Fruit fly (Drosophila melanogaster) whole organism, prepupa: ENCODE measurements around the gene Rh6.

ENCODE experiments used
- CG10631 ChIP-seq: fragments of 200-800 bp; sonication (Bioruptor generic); optimal IDR thresholded peaks from 2 replicates; lab custom pipeline; 2016; ENCODE audit warnings: missing biosample characterization, missing genetic modification characterization
- CG10669 ChIP-seq: fragments of 200-800 bp; sonication (Bioruptor generic); optimal IDR thresholded peaks from 3 replicates; lab custom pipeline; 2018; ENCODE audit warnings: missing biosample characterization, mild to moderate bottlenecking, missing genetic modification characterization, moderate library complexity
- CG11762 ChIP-seq: fragments of 200-800 bp; sonication (Bioruptor generic); optimal IDR thresholded peaks from 3 replicates; lab custom pipeline; 2016; ENCODE audit warnings: missing biosample characterization, missing genetic modification characterization; ENCODE audit not compliant: insufficient read depth
- CG11902 ChIP-seq: fragments of 200-800 bp; sonication (Bioruptor generic); optimal IDR thresholded peaks from 3 replicates; lab custom pipeline; 2016; ENCODE audit warnings: missing biosample characterization, missing genetic modification characterization
- CG1621 ChIP-seq: fragments of 200-800 bp; sonication (Bioruptor generic); optimal IDR thresholded peaks from 3 replicates; lab custom pipeline; 2018; ENCODE audit warnings: missing biosample characterization, mild to moderate bottlenecking, missing genetic modification characterization
- CG16779 ChIP-seq: fragments of 200-800 bp; sonication (Bioruptor generic); optimal IDR thresholded peaks from 3 replicates; lab custom pipeline; 2017; ENCODE audit warnings: missing biosample characterization, mild to moderate bottlenecking, missing genetic modification characterization
- CG3032 ChIP-seq: fragments of 200-800 bp; optimal IDR thresholded peaks from 2 replicates; lab custom pipeline; 2019; ENCODE audit warnings: missing biosample characterization, mild to moderate bottlenecking, missing genetic modification characterization, moderate library complexity
- CG31627 ChIP-seq: fragments of 200-800 bp; sonication (Bioruptor generic); optimal IDR thresholded peaks from 3 replicates; lab custom pipeline; 2016; ENCODE audit warnings: missing biosample characterization, missing genetic modification characterization
- CG32006 ChIP-seq: fragments of 200-800 bp; sonication (Bioruptor generic); optimal IDR thresholded peaks from 3 replicates; lab custom pipeline; 2017; ENCODE audit warnings: missing biosample characterization, mild to moderate bottlenecking, missing genetic modification characterization
- CG34406 ChIP-seq: fragments of 200-800 bp; sonication (Bioruptor generic); optimal IDR thresholded peaks from 3 replicates; lab custom pipeline; 2016; ENCODE audit warnings: missing biosample characterization, missing genetic modification characterization
- CG3919 ChIP-seq: fragments of 200-800 bp; sonication (Bioruptor generic); optimal IDR thresholded peaks from 3 replicates; lab custom pipeline; 2016; ENCODE audit warnings: missing biosample characterization, missing genetic modification characterization
- CG4318 ChIP-seq: fragments of 200-800 bp; sonication (Bioruptor generic); optimal IDR thresholded peaks from 3 replicates; lab custom pipeline; 2017; ENCODE audit warnings: missing biosample characterization, mild to moderate bottlenecking, missing genetic modification characterization
- CG6163 ChIP-seq: fragments of 200-800 bp; sonication (Bioruptor generic); IDR thresholded peaks from 3 replicates; pipeline ENCODE4 v1.3.6; 2022; ENCODE audit warnings: missing biosample characterization, missing genetic modification characterization
- CG6792 ChIP-seq: fragments of 200-800 bp; sonication (Bioruptor generic); optimal IDR thresholded peaks from 3 replicates; lab custom pipeline; 2016; ENCODE audit warnings: missing biosample characterization, missing genetic modification characterization
- CG6808 ChIP-seq: fragments of 200-800 bp; sonication (Bioruptor generic); optimal IDR thresholded peaks from 3 replicates; lab custom pipeline; 2017; ENCODE audit warnings: missing biosample characterization, missing genetic modification characterization, mild to moderate bottlenecking, moderate library complexity, missing genetic modification reagents
- CG7368 ChIP-seq: fragments of 200-800 bp; sonication (Bioruptor generic); optimal IDR thresholded peaks from 3 replicates; lab custom pipeline; 2016; ENCODE audit warnings: missing biosample characterization, missing genetic modification characterization
- CG8119 ChIP-seq: fragments of 200-800 bp; sonication (Bioruptor generic); IDR thresholded peaks from 3 replicates; pipeline ENCODE4 v1.3.6; 2022; ENCODE audit warnings: missing biosample characterization, missing genetic modification characterization
- CG8319 ChIP-seq: fragments of 200-800 bp; sonication (Bioruptor generic); optimal IDR thresholded peaks from 3 replicates; lab custom pipeline; 2016; ENCODE audit warnings: missing biosample characterization, missing genetic modification characterization
- CG8632 ChIP-seq: fragments of 200-800 bp; sonication (Bioruptor generic); optimal IDR thresholded peaks from 3 replicates; lab custom pipeline; 2016; ENCODE audit warnings: missing biosample characterization, missing genetic modification characterization
- CG9139 ChIP-seq: fragments of 200-800 bp; sonication (Bioruptor generic); optimal IDR thresholded peaks from 3 replicates; lab custom pipeline; 2017; ENCODE audit warnings: missing biosample characterization, mild to moderate bottlenecking, missing genetic modification characterization
- Eip75B ChIP-seq: fragments of 200-800 bp; sonication (Bioruptor generic); optimal IDR thresholded peaks from 3 replicates; lab custom pipeline; 2016; ENCODE audit warnings: missing biosample characterization, missing genetic modification characterization
- Eip78C ChIP-seq: fragments of 200-800 bp; sonication (Bioruptor generic); peaks from one replicate; lab custom pipeline; 2016; ENCODE audit warnings: missing biosample characterization, missing genetic modification characterization
- Eip93F ChIP-seq: fragments of 200-800 bp; sonication (Bioruptor generic); optimal IDR thresholded peaks from 2 replicates; lab custom pipeline; 2016; ENCODE audit warnings: missing biosample characterization, mild to moderate bottlenecking, missing genetic modification characterization
- Ets21C ChIP-seq: fragments of 200-800 bp; sonication (Bioruptor generic); optimal IDR thresholded peaks from 3 replicates; lab custom pipeline; 2016; ENCODE audit warnings: missing biosample characterization, missing genetic modification characterization
- Ets96B ChIP-seq: fragments of 200-800 bp; optimal IDR thresholded peaks from 2 replicates; lab custom pipeline; 2019; ENCODE audit warnings: missing biosample characterization, mild to moderate bottlenecking, missing genetic modification characterization, moderate library complexity
- Hr39 ChIP-seq: fragments of 200-800 bp; sonication (Bioruptor generic); optimal IDR thresholded peaks from 2 replicates; lab custom pipeline; 2016; ENCODE audit warnings: missing biosample characterization, missing genetic modification characterization
- Hr4 ChIP-seq: fragments of 200-800 bp; sonication (Bioruptor generic); optimal IDR thresholded peaks from 3 replicates; lab custom pipeline; 2016; ENCODE audit warnings: missing biosample characterization, missing genetic modification characterization
- Met ChIP-seq: fragments of 200-800 bp; sonication (Bioruptor generic); optimal IDR thresholded peaks from 3 replicates; lab custom pipeline; 2016; ENCODE audit warnings: missing biosample characterization, missing genetic modification characterization
- OdsH ChIP-seq: fragments of 200-800 bp; sonication (Bioruptor generic); optimal IDR thresholded peaks from 3 replicates; lab custom pipeline; 2016; ENCODE audit warnings: missing biosample characterization, missing genetic modification characterization
- Smox ChIP-seq: fragments of 200-800 bp; sonication (Bioruptor generic); optimal IDR thresholded peaks from 3 replicates; lab custom pipeline; 2016; ENCODE audit warnings: missing biosample characterization, missing genetic modification characterization
- Sox102F ChIP-seq: fragments of 200-800 bp; sonication (Bioruptor generic); optimal IDR thresholded peaks from 2 replicates; lab custom pipeline; 2016; ENCODE audit warnings: missing biosample characterization, mild to moderate bottlenecking, missing genetic modification characterization
- Sox14 ChIP-seq: fragments of 200-800 bp; sonication (Bioruptor generic); optimal IDR thresholded peaks from 3 replicates; lab custom pipeline; 2016; ENCODE audit warnings: missing biosample characterization, missing genetic modification characterization
- Sox15 ChIP-seq: fragments of 200-800 bp; sonication (Bioruptor generic); optimal IDR thresholded peaks from 3 replicates; lab custom pipeline; 2016; ENCODE audit warnings: missing biosample characterization, missing genetic modification characterization
- achi ChIP-seq: fragments of 200-800 bp; sonication (Bioruptor generic); optimal IDR thresholded peaks from 3 replicates; lab custom pipeline; 2016; ENCODE audit warnings: missing biosample characterization, missing genetic modification characterization
- acj6 ChIP-seq: fragments of 200-800 bp; sonication (Bioruptor generic); optimal IDR thresholded peaks from 3 replicates; lab custom pipeline; 2016; ENCODE audit warnings: missing biosample characterization, missing genetic modification characterization
- cyc ChIP-seq: fragments of 200-800 bp; sonication (Bioruptor generic); optimal IDR thresholded peaks from 3 replicates; lab custom pipeline; 2016; ENCODE audit warnings: missing biosample characterization, missing genetic modification characterization
- dsx ChIP-seq: fragments of 200-800 bp; optimal IDR thresholded peaks from 3 replicates; lab custom pipeline; 2019; ENCODE audit warnings: missing biosample characterization, mild to moderate bottlenecking, missing genetic modification characterization, moderate library complexity; ENCODE audit not compliant: poor library complexity, severe bottlenecking
- esn ChIP-seq: fragments of 200-800 bp; sonication (Bioruptor generic); optimal IDR thresholded peaks from 2 replicates; lab custom pipeline; 2016; ENCODE audit warnings: missing biosample characterization, mild to moderate bottlenecking, missing genetic modification characterization, moderate library complexity
- fd59A ChIP-seq: fragments of 200-800 bp; sonication (Bioruptor generic); optimal IDR thresholded peaks from 2 replicates; lab custom pipeline; 2017; ENCODE audit warnings: missing biosample characterization, mild to moderate bottlenecking, missing genetic modification characterization, missing genetic modification reagents
- fd85E ChIP-seq: fragments of 200-800 bp; sonication (Bioruptor generic); optimal IDR thresholded peaks from 3 replicates; lab custom pipeline; 2016; ENCODE audit warnings: missing biosample characterization, missing genetic modification characterization
- fkh ChIP-seq: fragments of 200-800 bp; sonication (Bioruptor generic); optimal IDR thresholded peaks from 3 replicates; lab custom pipeline; 2017; ENCODE audit warnings: missing biosample characterization, mild to moderate bottlenecking, missing genetic modification characterization, moderate library complexity
- lz ChIP-seq: fragments of 200-800 bp; sonication (Bioruptor generic); optimal IDR thresholded peaks from 3 replicates; lab custom pipeline; 2016; ENCODE audit warnings: missing biosample characterization, missing genetic modification characterization
- net ChIP-seq: fragments of 200-800 bp; sonication (Bioruptor generic); optimal IDR thresholded peaks from 3 replicates; lab custom pipeline; 2016; ENCODE audit warnings: missing biosample characterization, missing genetic modification characterization
- pdm3 ChIP-seq: fragments of 200-800 bp; sonication (Bioruptor generic); optimal IDR thresholded peaks from 3 replicates; lab custom pipeline; 2016; ENCODE audit warnings: missing biosample characterization, missing genetic modification characterization
- salr ChIP-seq, 2 experiments: fragments of 200-800 bp; sonication (Bioruptor generic); optimal IDR thresholded peaks; 3 replicates each; lab custom pipeline; 2016 to 2018; ENCODE audit warnings: missing biosample characterization in 2 of 2, missing genetic modification characterization in 2 of 2, mild to moderate bottlenecking in 1 of 2
- ss ChIP-seq, 2 experiments: fragments of 200-800 bp; sonication (Bioruptor generic); optimal IDR thresholded peaks; 2 replicates in 1 of 2; 3 replicates in 1 of 2; lab custom pipeline; 2017 to 2018; ENCODE audit warnings: mild to moderate bottlenecking in 2 of 2, missing biosample characterization in 2 of 2, missing genetic modification characterization in 2 of 2, moderate library complexity in 1 of 2
- svp ChIP-seq: fragments of 200-800 bp; sonication (Bioruptor generic); peaks from one replicate; lab custom pipeline; 2016; ENCODE audit warnings: missing biosample characterization, missing genetic modification characterization
- topi ChIP-seq: fragments of 200-800 bp; sonication (Bioruptor generic); optimal IDR thresholded peaks from 3 replicates; lab custom pipeline; 2016; ENCODE audit warnings: missing biosample characterization, missing genetic modification characterization
- vri ChIP-seq: fragments of 200-800 bp; sonication (Bioruptor generic); optimal IDR thresholded peaks from 3 replicates; lab custom pipeline; 2016; ENCODE audit warnings: missing biosample characterization, mild to moderate bottlenecking, missing genetic modification characterization

Gene Rh6

DNA sequence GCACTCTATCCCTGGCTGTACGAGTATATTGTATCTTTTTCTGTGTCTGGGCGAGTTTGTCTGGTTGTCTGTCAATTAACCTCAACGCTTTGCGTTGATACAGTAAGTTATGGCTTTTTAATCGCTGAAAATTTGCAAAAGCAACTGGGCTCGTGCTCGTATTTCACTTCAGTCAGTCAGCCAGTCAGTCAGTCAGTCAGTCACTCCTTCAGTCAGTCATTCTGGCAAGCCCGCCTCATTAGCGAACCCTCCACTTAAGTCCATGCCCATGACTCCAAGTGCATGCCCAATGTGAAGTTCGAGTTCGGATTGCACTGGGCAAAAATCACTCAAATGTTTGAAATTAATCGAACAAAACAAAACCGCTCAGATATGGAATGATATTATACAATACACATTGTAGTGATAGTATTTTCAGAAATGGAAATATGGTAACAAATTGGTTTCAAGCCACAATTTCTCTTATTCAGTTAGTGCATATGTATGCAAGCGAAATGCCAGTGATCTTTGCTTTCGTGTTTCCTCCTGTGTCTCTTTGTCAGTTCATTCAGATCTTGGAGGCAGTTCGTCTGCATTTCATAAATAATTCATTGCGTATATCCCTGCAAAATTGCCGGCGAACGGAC is 25.5 kb upstream of the Rh6 start:
- TF ChIP-seq CG34406 (peak; percentile 45), CG8319 (GFP tag; lab: Kevin White, UChicago) (peak; percentile 3), topi (peak; percentile 53), Hr39 (GFP tag; lab: Kevin White, UChicago) (peak; percentile 50), CG4318 (GFP tag; lab: Kevin White, UChicago) (no peak), acj6 (GFP tag; lab: Kevin White, UChicago) (peak; percentile 45), fd85E (GFP tag; lab: Kevin White, UChicago) (no peak), Eip75B (GFP tag; lab: Kevin White, UChicago) (peak; percentile 47), CG3032 (tag; lab: Kevin White, UChicago) (peak; percentile 47), lz (GFP tag; lab: Kevin White, UChicago) (peak; percentile 56), CG10669 (peak; percentile 52), CG16779 (tag; lab: Kevin White, UChicago) (no peak), fd59A (no peak), CG11762 (GFP tag; lab: Kevin White, UChicago) (no peak), ss (GFP tag; optimal IDR thresholded peaks at IDR 0.05; lab: Kevin White, UChicago) (peak; percentile 20 to 26), CG7368 (GFP tag; lab: Kevin White, UChicago) (peak; percentile 23), OdsH (GFP tag; lab: Kevin White, UChicago) (peak; percentile 32), Met (GFP tag; lab: Kevin White, UChicago) (peak; percentile 66), CG6808 (GFP tag; lab: Kevin White, UChicago) (peak; percentile 16), CG32006 (GFP tag; lab: Kevin White, UChicago) (no peak), achi (GFP tag; lab: Kevin White, UChicago) (peak; percentile 29), cyc (peak; percentile 34), CG6792 (GFP tag; lab: Kevin White, UChicago) (peak; percentile 46), vri (GFP tag; lab: Kevin White, UChicago) (peak; percentile 48), Ets96B (peak; percentile 55), fkh (no peak), CG1621 (tag; lab: Kevin White, UChicago) (peak; percentile 18), CG11902 (GFP tag; lab: Kevin White, UChicago) (peak; percentile 18), Sox102F (GFP tag; lab: Kevin White, UChicago) (peak; percentile 48), CG10631 (GFP tag; lab: Kevin White, UChicago) (peak; percentile 44), CG31627 (GFP tag; lab: Kevin White, UChicago) (peak; percentile 50), CG6163 (GFP tag; lab: Robert Waterston, UW) (no peak), Sox14 (peak; percentile 42), Eip78C (peak; percentile 90), dsx (GFP tag; lab: Kevin White, UChicago) (peak; percentile 41), net (GFP tag; lab: Kevin White, UChicago) (no peak), CG8632 (GFP tag; lab: Kevin White, UChicago) (peak; percentile 17), Smox (GFP tag; lab: Kevin White, UChicago) (peak; percentile 62), pdm3 (GFP tag; lab: Kevin White, UChicago) (peak; percentile 55), CG9139 (GFP tag; lab: Kevin White, UChicago) (no peak), CG3919 (peak; percentile 37), CG8119 (GFP tag; lab: Robert Waterston, UW) (no peak), Sox15 (GFP tag; lab: Kevin White, UChicago) (no peak), Eip93F (GFP tag; lab: Kevin White, UChicago) (no peak), salr (GFP tag; optimal IDR thresholded peaks at IDR 0.05; lab: Kevin White, UChicago) (peak in 1 of 2 experiments; percentile 27), esn (peak; percentile 68), Hr4 (GFP tag; lab: Kevin White, UChicago) (no peak), Ets21C (peak; percentile 7), svp (peak; percentile 40)
